Fruit fly (Drosophila melanogaster) ovary, adult (tissue): ENCODE measurements around the gene CG44000.

ENCODE experiments used
- CG17801 ChIP-seq: fragments of 200-800 bp; optimal IDR thresholded peaks from 2 replicates; lab custom pipeline; 2019; ENCODE audit warnings: missing biosample characterization, mild to moderate bottlenecking, missing genetic modification characterization, moderate library complexity; ENCODE audit not compliant: partially characterized antibody

Gene CG44000

DNA sequence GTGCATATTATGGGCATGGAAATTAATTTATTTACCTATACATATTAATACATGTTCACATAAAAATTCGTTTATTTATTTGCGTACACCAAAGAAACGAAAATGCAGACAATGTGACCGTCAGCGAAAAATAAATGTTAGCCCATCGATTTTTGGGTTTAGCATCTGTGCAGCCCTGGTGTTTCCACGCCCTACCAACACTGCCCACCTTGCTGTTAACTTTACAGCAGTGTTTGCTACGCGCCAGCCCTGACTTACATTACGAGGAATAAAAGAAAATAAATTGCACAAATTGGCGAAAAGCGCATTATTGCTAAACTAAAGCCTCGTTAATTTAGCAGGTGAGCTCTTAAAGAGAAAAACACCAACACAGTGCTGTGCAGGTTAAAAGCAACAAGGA, at the start of gene CG44000, which contains the start of the genes CG33995 and CG44001:
Gene CG44000, plus strand, starts transcription at position 228 of the 400 bp plus-strand sequence.
Gene CG33995, plus strand, starts transcription at position 228 of the 400 bp plus-strand sequence.
Gene CG44001, plus strand, starts transcription at position 228 of the 400 bp plus-strand sequence.
- peak; percentile 58 for TF ChIP-seq CG17801 (GFP tag; lab: Kevin White, UChicago)

DNA sequence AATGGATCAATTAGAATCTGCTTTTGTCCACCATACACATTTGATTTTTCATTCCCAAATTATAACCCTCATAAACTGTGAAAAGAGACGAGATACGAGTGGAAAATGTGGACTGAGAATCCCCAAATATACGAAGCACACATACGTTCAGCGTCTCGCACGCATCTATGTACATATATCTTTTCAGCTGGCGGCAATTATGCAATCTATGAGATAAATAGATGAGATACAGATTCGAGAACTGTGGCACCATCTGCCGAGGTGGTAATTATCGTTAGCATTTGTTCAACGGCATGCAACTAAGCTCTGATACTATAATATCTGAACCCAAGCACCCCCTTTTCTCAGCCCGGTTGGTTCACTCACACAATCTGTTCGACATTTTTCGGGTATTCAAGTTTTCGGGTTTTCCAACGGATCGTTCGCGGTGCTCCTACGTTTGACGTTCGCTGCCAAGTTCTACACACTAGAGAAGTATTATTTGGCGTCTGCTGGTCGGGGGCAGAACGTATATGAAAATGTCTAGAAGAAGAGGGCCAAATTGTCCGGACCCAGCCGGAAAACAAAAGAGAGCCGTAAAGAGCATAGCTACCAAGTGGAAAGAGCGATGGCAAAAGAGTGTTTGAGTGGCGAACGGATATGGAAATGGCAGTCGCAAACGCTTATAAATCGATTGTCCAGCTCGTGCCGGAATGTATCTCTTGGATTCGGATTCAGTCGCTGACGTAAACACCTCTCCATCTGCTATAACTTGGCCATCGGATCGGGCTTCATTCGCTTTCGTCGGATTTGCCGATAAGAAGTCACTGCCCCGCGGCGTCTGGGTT, 47.8 kb upstream of the CG44000 start:
- TF ChIP-seq CG17801 (GFP tag; lab: Kevin White, UChicago): no peak

DNA sequence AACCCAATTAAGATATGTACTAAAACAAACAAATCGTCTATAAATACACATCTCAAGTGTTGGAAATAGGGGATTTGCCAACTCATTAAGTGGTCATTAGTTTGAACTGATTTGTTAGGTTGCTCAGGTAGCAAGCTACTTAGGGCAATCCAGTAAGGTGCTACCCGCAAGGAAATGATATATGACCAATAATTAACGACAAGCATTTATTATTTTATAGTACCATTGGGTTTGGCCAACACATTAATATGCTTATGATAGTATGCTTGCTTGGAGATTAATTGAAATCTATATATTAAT, 47.3 kb upstream of the CG44000 start:
- no peak for TF ChIP-seq CG17801 (GFP tag; lab: Kevin White, UChicago)

DNA sequence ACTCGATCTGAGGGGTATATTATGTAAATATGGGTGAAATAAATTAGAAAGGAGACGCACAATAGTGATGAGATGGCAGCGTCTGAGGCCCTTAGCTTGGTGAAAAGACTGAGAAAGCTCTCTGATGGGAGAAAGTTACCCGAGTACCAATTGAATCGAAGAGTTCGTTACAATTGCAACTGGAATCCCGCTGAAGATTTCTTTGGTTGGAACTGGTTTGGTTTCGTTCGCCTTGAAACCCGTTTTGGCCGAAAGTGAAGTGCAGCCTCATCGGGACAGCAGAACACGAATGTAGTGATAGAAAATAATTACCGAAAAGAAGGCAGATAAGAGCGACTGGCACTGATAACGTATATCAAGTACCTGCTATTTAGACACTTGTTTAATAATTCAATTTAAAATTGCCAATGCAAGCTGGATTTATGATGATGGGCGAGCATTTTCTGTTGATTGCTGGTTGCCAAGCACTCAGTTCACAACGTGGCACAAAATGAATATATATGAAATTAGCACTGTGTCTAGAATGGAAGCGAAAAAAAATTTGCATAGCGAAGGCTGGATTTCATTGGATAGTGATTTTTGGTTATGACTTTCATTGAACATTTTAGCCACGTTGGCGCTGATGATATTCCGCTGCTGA, 46.7 kb upstream of the CG44000 start:
- TF ChIP-seq CG17801 (GFP tag; lab: Kevin White, UChicago): no peak

DNA sequence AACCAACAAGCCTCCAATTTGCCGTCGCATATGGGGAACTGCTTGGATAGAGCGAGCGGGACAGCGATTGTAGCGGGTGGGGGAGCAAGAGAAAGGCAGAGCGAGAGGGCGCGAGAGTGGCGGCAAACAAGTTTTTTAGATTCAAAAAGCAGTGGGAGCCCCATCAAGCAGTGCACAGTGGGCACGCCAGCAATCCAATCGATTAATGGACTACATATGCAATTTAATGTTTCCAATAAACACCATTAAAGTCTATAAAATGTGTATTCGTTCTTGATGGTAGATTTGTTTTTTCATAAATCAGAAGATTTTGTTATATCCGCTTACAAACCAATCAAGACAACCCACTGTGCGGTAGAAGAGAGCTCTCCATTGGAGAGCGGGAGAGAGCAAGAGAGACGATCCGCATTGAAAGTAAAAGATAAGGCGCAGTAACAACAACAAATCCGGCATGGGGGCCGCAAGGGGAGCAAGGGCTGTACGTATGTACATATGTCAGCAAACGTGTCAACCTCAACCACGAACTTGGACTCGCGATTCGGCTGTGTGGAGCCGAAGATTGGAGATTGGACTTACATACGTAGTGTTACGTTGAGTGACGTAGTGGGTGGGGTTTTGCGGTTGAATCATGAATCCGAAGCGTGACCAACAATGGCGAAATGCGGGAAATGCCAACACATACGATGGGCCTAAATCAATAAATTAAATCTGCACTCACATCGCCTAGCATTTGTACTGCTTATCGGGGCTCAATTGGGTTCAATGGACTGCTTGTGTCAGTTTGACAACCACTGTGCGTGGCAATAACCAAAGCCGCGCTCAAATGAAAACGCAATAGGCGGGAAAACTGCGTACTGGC, 45.4 kb upstream of the CG44000 start:
- TF ChIP-seq CG17801 (GFP tag; lab: Kevin White, UChicago): peak; percentile 93

DNA sequence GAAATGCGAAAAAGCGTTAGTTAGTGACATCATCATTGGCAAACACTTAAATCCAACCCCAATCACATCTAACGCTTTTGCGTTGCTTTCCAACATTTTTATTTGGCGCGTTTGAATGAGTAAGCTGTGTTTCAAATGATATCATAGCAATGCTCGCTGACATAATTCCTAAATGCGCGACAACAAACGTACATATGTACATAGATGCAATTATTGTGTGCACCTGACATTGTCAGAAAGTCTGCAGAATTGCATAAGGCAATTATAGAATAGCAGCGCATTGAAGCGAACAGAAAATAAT, 44.9 kb upstream of the CG44000 start:
- no peak for TF ChIP-seq CG17801 (GFP tag; lab: Kevin White, UChicago)

DNA sequence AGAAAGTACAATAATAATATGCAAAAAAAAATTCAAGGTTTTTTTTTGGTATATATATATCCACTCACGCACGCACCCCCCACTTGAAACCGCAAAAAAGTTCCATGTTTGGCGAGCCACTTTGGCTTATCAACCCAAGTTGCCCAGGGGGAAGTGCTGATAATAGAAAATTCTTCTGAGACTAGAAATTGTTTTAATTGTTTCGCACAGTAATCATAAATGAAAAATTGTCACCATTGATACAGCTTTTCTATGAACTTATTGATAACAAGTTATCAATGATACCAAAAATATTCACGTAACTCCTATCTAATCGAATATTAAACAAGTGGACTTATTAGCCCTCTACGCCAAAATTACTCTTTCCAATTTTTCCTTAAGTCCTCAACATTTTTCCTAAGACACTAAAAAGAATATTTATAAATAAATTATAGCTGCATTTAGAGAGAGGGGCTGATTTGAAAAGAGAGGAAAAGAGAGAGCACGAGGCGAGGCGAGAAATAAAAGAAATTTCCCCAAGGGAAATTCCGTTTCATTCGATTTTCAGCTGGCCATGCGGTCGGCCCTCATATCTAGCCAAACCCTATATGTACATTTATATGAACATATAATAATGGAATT, 44.4 kb upstream of the CG44000 start:
- TF ChIP-seq CG17801 (GFP tag; lab: Kevin White, UChicago): no peak

DNA sequence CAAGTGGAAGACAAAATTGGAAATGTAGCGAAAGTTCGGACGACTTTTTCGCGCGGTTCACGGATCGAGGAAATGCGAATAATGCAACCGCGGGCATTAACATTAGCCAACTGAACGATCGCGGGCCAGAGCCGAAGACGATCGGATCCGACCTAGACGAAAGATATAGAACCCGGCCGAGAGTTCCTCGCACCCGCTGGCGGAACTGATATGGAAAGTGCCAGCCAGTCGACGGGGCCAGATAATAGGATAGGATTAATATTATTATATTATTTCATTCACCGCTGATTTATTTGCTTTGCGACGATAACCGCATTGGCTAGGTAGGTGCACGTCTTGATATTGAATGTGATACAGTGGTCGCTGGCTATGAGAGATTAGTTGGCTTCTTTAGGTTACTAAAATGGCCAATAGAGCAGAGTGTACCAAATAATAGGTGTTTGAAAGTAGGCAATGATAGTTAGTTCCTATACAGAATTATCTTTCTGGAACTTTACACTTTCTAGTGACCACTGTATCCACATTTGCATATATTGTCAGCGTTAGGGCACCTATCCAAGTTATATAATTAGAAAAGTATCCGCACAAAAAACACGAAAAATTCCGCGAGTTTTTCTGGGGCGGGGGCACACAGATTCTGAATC, 43.6 kb upstream of the CG44000 start:
- TF ChIP-seq CG17801 (GFP tag; lab: Kevin White, UChicago): peak; percentile 77

DNA sequence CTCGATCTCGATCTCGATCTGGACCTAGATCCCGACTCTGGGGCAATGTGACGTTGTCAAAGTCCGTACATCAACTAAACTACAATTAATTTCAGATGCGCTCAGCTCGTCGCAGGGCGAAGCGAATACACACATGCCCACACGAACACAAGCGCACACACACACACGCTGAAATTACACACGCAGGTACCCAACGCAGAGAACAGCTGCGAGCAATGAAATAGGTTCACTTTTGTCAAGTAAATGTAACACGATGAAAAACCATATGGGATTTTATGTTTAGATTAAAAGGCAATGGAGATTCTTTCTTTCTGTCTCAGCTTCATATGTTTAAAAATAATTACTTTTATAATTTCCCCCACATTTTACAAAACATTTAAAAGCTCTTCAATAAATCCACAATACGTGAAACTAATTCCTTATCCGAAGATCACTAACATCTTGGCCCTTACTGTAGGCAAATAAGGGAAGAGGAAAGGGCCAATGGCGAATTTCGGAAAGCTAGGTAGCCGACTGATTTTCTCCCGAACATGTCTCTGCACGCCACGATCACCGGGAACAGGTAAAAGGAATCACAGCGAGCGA, 42.7 kb upstream of the CG44000 start:
- peak; percentile 77 for TF ChIP-seq CG17801 (GFP tag; lab: Kevin White, UChicago)

DNA sequence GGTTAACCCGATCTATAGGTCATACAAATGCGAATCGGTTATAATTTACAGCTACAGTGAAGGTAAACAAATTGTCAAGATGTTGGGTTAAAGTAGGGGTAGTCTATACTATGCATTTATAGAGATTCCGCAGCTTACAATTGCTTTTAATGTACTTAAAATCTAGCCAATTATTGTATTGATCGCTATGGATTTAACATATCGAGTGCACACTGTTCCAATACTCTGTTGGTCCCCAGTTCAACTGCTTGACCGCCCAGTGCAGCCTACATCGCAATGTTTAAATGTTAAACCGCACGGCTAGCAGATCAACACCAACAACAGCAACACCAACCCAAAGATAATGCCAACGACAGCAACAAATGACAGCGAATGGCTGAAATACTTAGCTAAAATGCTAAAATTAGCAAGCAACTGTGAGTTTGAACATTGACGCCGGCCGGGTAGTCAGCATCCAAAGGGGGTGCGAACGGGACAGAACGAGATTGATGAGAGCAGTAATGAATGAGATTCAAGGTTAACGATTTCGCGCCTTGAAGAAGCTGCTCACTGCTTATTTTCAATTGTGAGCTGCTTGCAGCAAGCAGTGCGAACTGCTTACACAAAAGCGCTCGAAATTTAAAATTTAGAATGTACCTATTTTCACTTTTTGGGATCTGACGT, 42.0 kb upstream of the CG44000 start:
- no peak for TF ChIP-seq CG17801 (GFP tag; lab: Kevin White, UChicago)

DNA sequence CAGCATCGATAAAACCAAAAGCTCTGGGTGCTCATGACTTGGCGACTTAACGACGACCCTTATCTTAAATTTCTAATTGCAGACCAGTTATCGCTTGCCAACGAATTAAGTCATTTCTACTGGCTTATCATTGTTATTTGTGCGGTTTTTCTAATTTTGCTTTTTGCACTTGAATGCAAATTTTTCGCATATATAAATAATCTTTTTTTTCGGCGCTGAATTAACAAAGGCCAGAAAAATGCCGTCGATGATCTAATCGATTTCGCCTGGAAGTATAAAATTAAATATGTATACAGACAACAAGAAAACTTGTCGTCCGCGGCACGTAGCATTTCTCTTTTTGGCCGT, 41.5 kb upstream of the CG44000 start:
- no peak for TF ChIP-seq CG17801 (GFP tag; lab: Kevin White, UChicago)

DNA sequence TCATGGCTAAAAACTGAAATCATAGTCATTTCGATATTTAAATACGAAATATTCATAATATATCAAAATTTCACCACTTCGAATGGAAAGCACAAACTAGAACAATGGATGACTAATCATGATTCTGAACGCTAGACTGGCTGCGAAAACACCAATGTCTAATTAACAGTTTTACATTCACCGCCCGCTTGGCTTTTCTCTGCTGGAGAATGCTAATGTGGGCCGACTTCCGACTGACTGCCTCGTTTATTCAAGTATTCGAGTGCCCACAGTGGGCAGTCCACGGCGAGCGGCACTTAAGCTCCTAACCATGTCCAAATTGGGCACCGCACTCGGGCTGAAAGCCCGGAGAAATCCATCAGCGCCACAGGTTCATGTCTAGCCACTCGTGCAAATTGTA, 41.0 kb upstream of the CG44000 start:
- no peak for TF ChIP-seq CG17801 (GFP tag; lab: Kevin White, UChicago)

DNA sequence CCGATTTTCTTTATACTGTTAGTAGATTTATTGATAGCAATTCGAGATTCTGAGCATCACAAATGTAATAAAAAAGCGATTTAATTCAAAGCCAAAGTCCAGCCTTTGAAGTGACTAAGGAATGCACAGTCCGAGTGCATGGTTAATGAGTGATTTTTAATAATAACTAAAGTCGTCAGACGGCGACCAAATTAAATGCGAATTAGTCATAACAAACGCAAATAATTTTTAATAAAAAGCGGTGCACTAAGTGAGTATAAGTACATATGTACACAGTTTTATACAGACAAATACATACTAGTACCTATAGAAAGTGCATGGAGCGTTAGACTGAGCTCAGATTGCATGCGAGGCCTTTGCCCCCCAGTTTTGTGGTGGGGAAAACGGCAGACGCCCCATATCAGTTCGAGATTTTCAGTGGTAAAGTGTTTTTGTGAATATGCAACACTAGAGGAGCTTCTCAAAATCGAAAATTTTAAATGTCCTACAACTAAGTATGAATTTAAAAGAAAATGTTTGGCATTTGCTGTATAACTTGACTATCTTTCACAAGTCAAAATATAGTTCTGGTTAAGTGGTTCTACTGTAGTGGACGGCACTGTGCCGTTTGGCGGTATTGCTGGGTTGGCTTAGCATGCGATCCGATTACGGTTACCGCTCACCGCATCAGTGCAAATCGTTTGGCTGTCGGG, 40.2 kb upstream of the CG44000 start:
- TF ChIP-seq CG17801 (GFP tag; lab: Kevin White, UChicago): peak; percentile 46
